Fruit fly (Drosophila melanogaster) whole organism, embryonic: ENCODE measurements around the gene Jhbp13.
A peak's percentile ranks its signal among the peaks of the same experiment; 100 is the strongest.

Experiments
- Atf-2 ChIP-seq: fragments of 200-800 bp; sonication (Bioruptor generic); optimal IDR thresholded peaks from 2 replicates; lab custom pipeline; 2016; ENCODE audit warnings: missing biosample characterization, missing genetic modification characterization
- Atf3 ChIP-seq: fragments of 200-800 bp; sonication (Bioruptor generic); optimal IDR thresholded peaks from 3 replicates; lab custom pipeline; 2016; ENCODE audit warnings: missing biosample characterization, missing genetic modification characterization
- CG10654 ChIP-seq: fragments of 200-800 bp; sonication (Bioruptor generic); optimal IDR thresholded peaks from 2 replicates; lab custom pipeline; 2016; ENCODE audit warnings: missing biosample characterization, missing genetic modification characterization
- CG11560 ChIP-seq: fragments of 200-800 bp; sonication (Bioruptor generic); IDR thresholded peaks from 3 replicates; pipeline ENCODE4 v1.3.6; 2022; ENCODE audit warnings: missing biosample characterization, missing genetic modification characterization
- CG12769 ChIP-seq: fragments of 200-800 bp; sonication (Bioruptor generic); optimal IDR thresholded peaks from 2 replicates; lab custom pipeline; 2019; ENCODE audit warnings: missing biosample characterization, mild to moderate bottlenecking, missing genetic modification characterization, moderate library complexity
- CG14965 ChIP-seq: fragments of 200-800 bp; sonication (Bioruptor generic); optimal IDR thresholded peaks from 2 replicates; lab custom pipeline; 2016; ENCODE audit warnings: missing biosample characterization, missing genetic modification characterization, borderline replicate concordance
- CG1603 ChIP-seq: fragments of 200-800 bp; sonication (Bioruptor generic); optimal IDR thresholded peaks from 2 replicates; lab custom pipeline; 2019; ENCODE audit warnings: missing biosample characterization, mild to moderate bottlenecking, missing genetic modification characterization, moderate library complexity
- CG1832 ChIP-seq: fragments of 200-800 bp; sonication (Bioruptor generic); optimal IDR thresholded peaks from 2 replicates; lab custom pipeline; 2017; ENCODE audit warnings: missing biosample characterization, mild to moderate bottlenecking, missing genetic modification characterization, inconsistent platforms
- CG32772 ChIP-seq: fragments of 200-800 bp; sonication (Bioruptor generic); IDR thresholded peaks from 2 replicates; pipeline ENCODE4 v1.3.6; 2022; ENCODE audit warnings: missing biosample characterization, missing genetic modification characterization
- CG4617 ChIP-seq: fragments of 200-800 bp; sonication (Bioruptor generic); optimal IDR thresholded peaks from 3 replicates; lab custom pipeline; 2016; ENCODE audit warnings: missing biosample characterization, missing genetic modification characterization, borderline replicate concordance
- CG7928 ChIP-seq: fragments of 200-800 bp; sonication (Bioruptor generic); optimal IDR thresholded peaks from 2 replicates; lab custom pipeline; 2017; ENCODE audit warnings: missing biosample characterization, mild to moderate bottlenecking, missing genetic modification characterization
- CG8359 ChIP-seq: fragments of 200-800 bp; sonication (Bioruptor generic); optimal IDR thresholded peaks from 2 replicates; lab custom pipeline; 2017; ENCODE audit warnings: missing biosample characterization, mild to moderate bottlenecking, missing genetic modification characterization, borderline replicate concordance
- Deaf1 ChIP-seq: fragments of 200-800 bp; optimal IDR thresholded peaks from 3 replicates; lab custom pipeline; 2019; ENCODE audit warnings: missing biosample characterization, mild to moderate bottlenecking, missing genetic modification characterization, moderate library complexity
- Elba2 ChIP-seq: fragments of 200-800 bp; sonication (Bioruptor generic); optimal IDR thresholded peaks from 3 replicates; lab custom pipeline; 2016; ENCODE audit warnings: missing biosample characterization, missing genetic modification characterization
- Gsc ChIP-seq: fragments of 200-800 bp; sonication (Bioruptor generic); IDR thresholded peaks from 2 replicates; pipeline ENCODE4 v1.3.6; 2022; ENCODE audit warnings: missing biosample characterization, missing genetic modification characterization
- Hmx ChIP-seq: fragments of 200-800 bp; sonication (Bioruptor generic); optimal IDR thresholded peaks from 2 replicates; lab custom pipeline; 2016; ENCODE audit warnings: missing biosample characterization, missing genetic modification characterization
- Hr51 ChIP-seq, 2 experiments: fragments of 200-800 bp; sonication (Bioruptor generic); optimal IDR thresholded peaks; 2 replicates in 1 of 2; 3 replicates in 1 of 2; lab custom pipeline; 2016 to 2018; ENCODE audit warnings: missing biosample characterization in 2 of 2, missing genetic modification characterization in 2 of 2, mild to moderate bottlenecking in 1 of 2, moderate library complexity in 1 of 2
- Lpt ChIP-seq: fragments of >200 bp; optimal IDR thresholded peaks from 2 replicates; lab custom pipeline; 2018; ENCODE audit warnings: missing biosample characterization, missing genetic modification characterization
- Mrtf ChIP-seq: fragments of 200-800 bp; sonication (Bioruptor generic); IDR thresholded peaks from 3 replicates; pipeline ENCODE4 v1.3.6; 2022; ENCODE audit warnings: missing biosample characterization, missing genetic modification characterization
- Opbp ChIP-seq: fragments of 200-800 bp; sonication (Bioruptor generic); IDR thresholded peaks from 3 replicates; pipeline ENCODE4 v1.3.6; 2022; ENCODE audit warnings: missing biosample characterization, missing genetic modification characterization; ENCODE audit not compliant: partially characterized antibody
- Spps ChIP-seq: fragments of 200-800 bp; sonication (Bioruptor generic); optimal IDR thresholded peaks from 2 replicates; lab custom pipeline; 2018; ENCODE audit warnings: missing biosample characterization, mild to moderate bottlenecking, missing genetic modification characterization
- Sry-δ ChIP-seq: fragments of 200-800 bp; sonication (Bioruptor generic); optimal IDR thresholded peaks from 2 replicates; lab custom pipeline; 2016; ENCODE audit warnings: missing biosample characterization, missing genetic modification characterization
- Tbp ChIP-seq: fragments of >200 bp; optimal IDR thresholded peaks from 2 replicates; lab custom pipeline; 2018; ENCODE audit warnings: missing biosample characterization, missing genetic modification characterization
- ase ChIP-seq: fragments of 200-800 bp; sonication (Bioruptor generic); IDR thresholded peaks from 3 replicates; pipeline ENCODE4 v1.3.6; 2022; ENCODE audit warnings: missing biosample characterization, missing genetic modification characterization
- az2 ChIP-seq: fragments of 200-800 bp; sonication (Bioruptor generic); optimal IDR thresholded peaks from 3 replicates; lab custom pipeline; 2016; ENCODE audit warnings: missing biosample characterization, missing genetic modification characterization
- bab2 ChIP-seq: fragments of 200-800 bp; sonication (Bioruptor generic); optimal IDR thresholded peaks from 2 replicates; lab custom pipeline; 2016; ENCODE audit warnings: missing biosample characterization, missing genetic modification characterization
- cas ChIP-seq: fragments of 200-800 bp; sonication (Bioruptor generic); IDR thresholded peaks from 2 replicates; pipeline ENCODE4 v1.3.6; 2022; ENCODE audit warnings: missing biosample characterization, missing genetic modification characterization
- dimm ChIP-seq: fragments of 200-800 bp; sonication (Bioruptor generic); IDR thresholded peaks from 2 replicates; pipeline ENCODE4 v1.3.6; 2022; ENCODE audit warnings: missing biosample characterization, missing genetic modification characterization
- en ChIP-seq: fragments of 200-800 bp; sonication (Bioruptor generic); optimal IDR thresholded peaks from 2 replicates; lab custom pipeline; 2016; ENCODE audit warnings: missing biosample characterization, missing genetic modification characterization
- fd3F ChIP-seq: fragments of 200-800 bp; sonication (Bioruptor generic); optimal IDR thresholded peaks from 2 replicates; lab custom pipeline; 2018; ENCODE audit warnings: missing biosample characterization, mild to moderate bottlenecking, missing genetic modification characterization, moderate library complexity
- gce ChIP-seq: fragments of 200-800 bp; sonication (Bioruptor generic); IDR thresholded peaks from 3 replicates; pipeline ENCODE4 v1.3.6; 2022; ENCODE audit warnings: missing biosample characterization, missing genetic modification characterization
- gem ChIP-seq: fragments of 200-800 bp; sonication (Bioruptor generic); optimal IDR thresholded peaks from 2 replicates; lab custom pipeline; 2019; ENCODE audit warnings: missing biosample characterization, mild to moderate bottlenecking, missing genetic modification characterization, moderate library complexity
- her ChIP-seq: fragments of 200-800 bp; sonication (Bioruptor generic); optimal IDR thresholded peaks from 2 replicates; lab custom pipeline; 2016; ENCODE audit warnings: missing biosample characterization, missing genetic modification characterization
- ind ChIP-seq: fragments of 200-800 bp; sonication (Bioruptor generic); optimal IDR thresholded peaks from 3 replicates; lab custom pipeline; 2016; ENCODE audit warnings: missing biosample characterization, missing genetic modification characterization
- insv ChIP-seq, 2 experiments: fragments of 200-800 bp; sonication (Bioruptor generic); optimal IDR thresholded peaks; 3 replicates each; lab custom pipeline; 2016 to 2018; ENCODE audit warnings: missing biosample characterization in 2 of 2, missing genetic modification characterization in 2 of 2
- kay ChIP-seq: fragments of 200-800 bp; sonication (Bioruptor generic); optimal IDR thresholded peaks from 2 replicates; lab custom pipeline; 2016; ENCODE audit warnings: missing biosample characterization, missing genetic modification characterization
- knrl ChIP-seq: fragments of 200-800 bp; sonication (Bioruptor generic); IDR thresholded peaks from 3 replicates; pipeline ENCODE4 v1.3.6; 2022; ENCODE audit warnings: missing biosample characterization, missing genetic modification characterization; ENCODE audit not compliant: partially characterized antibody
- lab ChIP-seq: fragments of 200-800 bp; sonication (Bioruptor generic); optimal IDR thresholded peaks from 3 replicates; lab custom pipeline; 2017; ENCODE audit warnings: missing biosample characterization, missing genetic modification characterization, mild to moderate bottlenecking, moderate library complexity, missing genetic modification reagents
- nmo ChIP-seq: fragments of 200-800 bp; sonication (Bioruptor generic); optimal IDR thresholded peaks from 2 replicates; lab custom pipeline; 2018; ENCODE audit warnings: missing biosample characterization, mild to moderate bottlenecking, missing genetic modification characterization, moderate library complexity
- oc ChIP-seq: fragments of 200-800 bp; sonication (Bioruptor generic); optimal IDR thresholded peaks from 2 replicates; lab custom pipeline; 2018; ENCODE audit warnings: missing biosample characterization, mild to moderate bottlenecking, missing genetic modification characterization, moderate library complexity
- org-1 ChIP-seq: fragments of 200-800 bp; sonication (Bioruptor generic); optimal IDR thresholded peaks from 2 replicates; lab custom pipeline; 2017; ENCODE audit warnings: missing biosample characterization, missing genetic modification characterization
- pfk ChIP-seq: fragments of 200-800 bp; sonication (Bioruptor generic); optimal IDR thresholded peaks from 2 replicates; lab custom pipeline; 2018; ENCODE audit warnings: missing biosample characterization, mild to moderate bottlenecking, missing genetic modification characterization, moderate library complexity
- pita ChIP-seq: fragments of 200-800 bp; sonication (Bioruptor generic); optimal IDR thresholded peaks from 2 replicates; lab custom pipeline; 2017; ENCODE audit warnings: missing biosample characterization, mild to moderate bottlenecking, missing genetic modification characterization
- sens-2 ChIP-seq: fragments of 200-800 bp; sonication (Bioruptor generic); IDR thresholded peaks from 2 replicates; pipeline ENCODE4 v1.3.6; 2022; ENCODE audit warnings: missing biosample characterization, missing genetic modification characterization
- sisA ChIP-seq: fragments of 200-800 bp; sonication (Bioruptor generic); IDR thresholded peaks from 2 replicates; pipeline ENCODE4 v1.3.6; 2022; ENCODE audit warnings: missing biosample characterization, missing genetic modification characterization
- tin ChIP-seq: fragments of 200-800 bp; sonication (Bioruptor generic); optimal IDR thresholded peaks from 3 replicates; lab custom pipeline; 2016; ENCODE audit warnings: missing biosample characterization, missing genetic modification characterization
- tio ChIP-seq: fragments of 200-800 bp; sonication (Bioruptor generic); optimal IDR thresholded peaks from 2 replicates; lab custom pipeline; 2017; ENCODE audit warnings: missing biosample characterization, missing genetic modification characterization, inconsistent platforms
- toy ChIP-seq: fragments of 200-800 bp; sonication (Bioruptor generic); IDR thresholded peaks from 2 replicates; pipeline ENCODE4 v1.3.6; 2022; ENCODE audit warnings: missing biosample characterization, missing genetic modification characterization
- wek ChIP-seq: fragments of 200-800 bp; sonication (Bioruptor generic); optimal IDR thresholded peaks from 3 replicates; lab custom pipeline; 2018; ENCODE audit warnings: missing biosample characterization, mild to moderate bottlenecking, missing genetic modification characterization, moderate library complexity
- yki ChIP-seq: fragments of >200 bp; optimal IDR thresholded peaks from 3 replicates; lab custom pipeline; 2018

Jhbp13 gene

DNA sequence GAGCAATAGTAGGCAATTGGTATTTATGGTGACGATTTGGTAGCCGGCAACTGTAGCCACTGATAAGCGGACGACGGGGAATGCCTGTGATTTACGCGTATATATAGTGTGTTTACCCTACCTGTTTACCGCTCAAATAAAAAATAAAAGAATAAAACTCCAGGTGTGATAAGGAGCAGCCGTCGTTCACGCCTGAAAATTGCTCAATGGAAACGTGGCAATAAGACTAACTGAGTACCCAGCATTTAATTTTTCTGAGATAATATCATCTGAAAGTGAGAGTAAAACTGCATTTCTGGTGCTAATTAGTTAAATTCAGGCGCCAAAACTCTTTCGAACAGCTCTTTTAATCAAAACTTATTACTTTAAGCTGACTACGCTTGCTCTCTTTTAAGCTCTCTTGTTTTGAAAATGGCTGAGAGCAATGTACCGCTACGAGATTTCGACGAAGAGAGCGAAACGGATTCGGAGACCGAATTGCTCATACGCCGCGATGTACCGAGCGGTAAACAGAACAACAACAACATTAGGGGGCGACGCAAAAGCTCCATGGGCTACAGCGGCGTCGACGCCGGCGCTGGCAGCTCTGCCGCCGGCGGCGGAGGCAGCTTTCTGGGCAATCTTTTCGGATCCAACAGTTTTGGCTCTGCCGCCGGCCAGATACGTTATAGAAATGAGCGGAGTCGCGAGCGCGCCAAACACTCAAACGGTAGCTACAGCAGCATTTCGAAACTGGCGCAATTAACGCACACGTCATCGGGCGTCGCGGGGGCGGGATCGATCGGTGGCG, 50.7 kb downstream of the Jhbp13 start (continued):
- TF ChIP-seq oc (tag; lab: Kevin White, UChicago) (peak; percentile 80), CG14965 (GFP tag; lab: Kevin White, UChicago) (peak; percentile 51), Hmx (GFP tag; lab: Kevin White, UChicago) (no peak), sisA (GFP tag; lab: Robert Waterston, UW) (no peak), dimm (GFP tag; lab: Robert Waterston, UW) (no peak), Atf3 (GFP tag; lab: Kevin White, UChicago) (peak; percentile 50), her (GFP tag; lab: Kevin White, UChicago) (peak; percentile 54), Opbp (GFP tag; lab: Robert Waterston, UW) (peak; percentile 36; the same call in 1 of the 3 replicates), bab2 (peak; percentile 33), cas (no peak), Tbp (no peak), Mrtf (GFP tag; lab: Robert Waterston, UW) (no peak), kay (GFP tag; lab: Kevin White, UChicago) (peak; percentile 57), CG32772 (GFP tag; lab: Robert Waterston, UW) (no peak), tin (GFP tag; lab: Kevin White, UChicago) (no peak), Elba2 (GFP tag; lab: Kevin White, UChicago) (no peak), ind (GFP tag; lab: Kevin White, UChicago) (no peak), CG12769 (tag; lab: Kevin White, UChicago) (peak; percentile 91), pita (GFP tag; lab: Kevin White, UChicago) (no peak), Spps (tag; lab: Kevin White, UChicago) (no peak), yki (lab: Kevin White, UChicago) (peak; percentile 21), CG10654 (GFP tag; lab: Kevin White, UChicago) (peak; percentile 16), lab (GFP tag; lab: Kevin White, UChicago) (peak; percentile 92), en (GFP tag; lab: Kevin White, UChicago) (peak; percentile 50), CG4617 (no peak), sens-2 (GFP tag; lab: Robert Waterston, UW) (peak; percentile 84), wek (peak; percentile 90), gem (tag; lab: Kevin White, UChicago) (peak; percentile 80), tio (GFP tag; lab: Kevin White, UChicago) (no peak), az2 (GFP tag; lab: Kevin White, UChicago) (no peak), knrl (no peak; the same call in 2 of the 3 replicates), nmo (no peak), Hr51 (GFP tag; optimal IDR thresholded peaks at IDR 0.05; lab: Kevin White, UChicago) (peak; percentile 31 to 79), fd3F (GFP tag; lab: Kevin White, UChicago) (peak; percentile 83), gce (GFP tag; lab: Robert Waterston, UW) (no peak), org-1 (GFP tag; lab: Kevin White, UChicago) (peak; percentile 72), CG1832 (GFP tag; lab: Kevin White, UChicago) (no peak), Sry-δ (no peak), Gsc (GFP tag; lab: Robert Waterston, UW) (no peak), CG1603 (tag; lab: Kevin White, UChicago) (peak; percentile 84), Deaf1 (tag; lab: Kevin White, UChicago) (peak; percentile 89), pfk (GFP tag; lab: Kevin White, UChicago) (peak; percentile 57), CG7928 (peak; percentile 71), CG8359 (GFP tag; lab: Kevin White, UChicago) (peak; percentile 37), insv (GFP tag; optimal IDR thresholded peaks at IDR 0.05; lab: Kevin White, UChicago) (peak in 1 of 2 experiments; percentile 50), Lpt (GFP tag; lab: Kevin White, UChicago) (no peak), Atf-2 (peak; percentile 12), CG11560 (tag; lab: Robert Waterston, UW) (no peak), ase (GFP tag; lab: Robert Waterston, UW) (no peak), toy (GFP tag; lab: Robert Waterston, UW) (no peak; the same call in 1 of the 2 replicates)
